Fruit fly (Drosophila melanogaster): ENCODE data around the gene CG17141.

CG17141 gene

dm6 chr3R:22753600-22753894 is 6.1 kb upstream of the CG17141 start (continued):
- TF ChIP-seq chinmo (GFP tag; IDR thresholded peaks at IDR 0.05; ENCODE audit: partially characterized antibody) (peak; percentile 98), CG14710 (tag; optimal IDR thresholded peaks at IDR 0.05) (no peak), CG1024 (GFP tag; IDR thresholded peaks at IDR 0.05) (no peak), CG2129 (GFP tag; IDR thresholded peaks at IDR 0.05; ENCODE audit: partially characterized antibody) (no peak), fu2 (GFP tag; optimal IDR thresholded peaks at IDR 0.05) (no peak), cwo (GFP tag; optimal IDR thresholded peaks at IDR 0.05) (peak; percentile 53), CG17612 (GFP tag; IDR thresholded peaks at IDR 0.05) (no peak), Dbx (GFP tag; IDR thresholded peaks at IDR 0.05) (0 out of 3 replicates have a peak, but pooled peaks have one; percentile 7), row (GFP tag; IDR thresholded peaks at IDR 0.05) (no peak), ftz-f1 (GFP tag; optimal IDR thresholded peaks at IDR 0.05) (peak; percentile 1), peb (GFP tag; IDR thresholded peaks at IDR 0.05) (no peak), prd (optimal IDR thresholded peaks at IDR 0.05) (no peak), prd (GFP tag; IDR thresholded peaks at IDR 0.05) (no peak), Xbp1 (GFP tag; optimal IDR thresholded peaks at IDR 0.05) (no peak), Vsx1 (GFP tag; optimal IDR thresholded peaks at IDR 0.05) (no peak), HmgZ (tag; optimal IDR thresholded peaks at IDR 0.05) (no peak), B-H2 (GFP tag; optimal IDR thresholded peaks at IDR 0.05) (no peak), trem (tag; optimal IDR thresholded peaks at IDR 0.05) (no peak), CG12071 (GFP tag; optimal IDR thresholded peaks at IDR 0.05) (peak; percentile 27), Optix (GFP tag; IDR thresholded peaks at IDR 0.05) (no peak), sim (GFP tag; IDR thresholded peaks at IDR 0.05) (no peak), CG2202 (tag; optimal IDR thresholded peaks at IDR 0.05) (no peak), CG10462 (GFP tag; optimal IDR thresholded peaks at IDR 0.05) (no peak), vvl (GFP tag; IDR thresholded peaks at IDR 0.05) (no peak; the same call in 1 of the 2 replicates), CG7786 (GFP tag; optimal IDR thresholded peaks at IDR 0.05) (no peak), Ets65A (GFP tag) (no peak), sima (GFP tag; optimal IDR thresholded peaks at IDR 0.05) (no peak), CG7271 (tag; optimal IDR thresholded peaks at IDR 0.05) (no peak), CG3065 (GFP tag; optimal IDR thresholded peaks at IDR 0.05) (no peak), Sin3A (optimal IDR thresholded peaks at IDR 0.05) (no peak), CG4282 (GFP tag; optimal IDR thresholded peaks at IDR 0.05) (no peak), Sry-β (GFP tag; optimal IDR thresholded peaks at IDR 0.05) (no peak), gem (tag; optimal IDR thresholded peaks at IDR 0.05) (no peak), H15 (GFP tag; IDR thresholded peaks at IDR 0.05) (no peak), dimm (GFP tag; IDR thresholded peaks at IDR 0.05) (no peak), unc-4 (GFP tag; IDR thresholded peaks at IDR 0.05; ENCODE audit: partially characterized antibody) (no peak), Lim3 (GFP tag; IDR thresholded peaks at IDR 0.05) (no peak), oc (tag; optimal IDR thresholded peaks at IDR 0.05) (no peak), kni (GFP tag; optimal IDR thresholded peaks at IDR 0.05) (no peak), CG42726 (GFP tag; IDR thresholded peaks at IDR 0.05; ENCODE audit: partially characterized antibody) (0 out of 2 replicates have a peak, but pooled peaks have one; percentile 32), abd-A (tag; optimal IDR thresholded peaks at IDR 0.05) (peak; percentile 44), Sry-δ (GFP tag; optimal IDR thresholded peaks at IDR 0.05) (no peak), pros (GFP tag; optimal IDR thresholded peaks at IDR 0.05) (peak; percentile 1), CG10147 (GFP tag; optimal IDR thresholded peaks at IDR 0.05) (no peak), Myb (GFP tag; optimal IDR thresholded peaks at IDR 0.05) (no peak), Opbp (GFP tag; IDR thresholded peaks at IDR 0.05; ENCODE audit: partially characterized antibody) (no peak), Asciz (GFP tag; optimal IDR thresholded peaks at IDR 0.05) (no peak), tup (GFP tag; optimal IDR thresholded peaks at IDR 0.05) (no peak), tll (GFP tag; optimal IDR thresholded peaks at IDR 0.05) (no peak), her (GFP tag; optimal IDR thresholded peaks at IDR 0.05) (no peak), croc (GFP tag; conservative IDR thresholded peaks at IDR 0.05) (no peak), dan (GFP tag; IDR thresholded peaks at IDR 0.05) (no peak)
